Worm (Caenorhabditis elegans) whole organism, late embryonic: ENCODE data around the gene sad-1.

Experiments used
- K09A11.1 ChIP-seq: sonication (generic microtip); optimal IDR thresholded peaks from 2 replicates; lab custom pipeline; 2017; ENCODE audit warnings: antibody characterized with exemption, mild to moderate bottlenecking, missing genetic modification characterization, missing compliant biosample characterization; ENCODE audit not compliant: insufficient read depth
- T23F11.4 ChIP-seq: fragments of 200-800 bp; sonication (Bioruptor generic); optimal IDR thresholded peaks from 2 replicates; lab custom pipeline; 2018; ENCODE audit warnings: mild to moderate bottlenecking, missing genetic modification characterization, missing compliant biosample characterization
- Y22D7AL.16 ChIP-seq: sonication (generic microtip); optimal IDR thresholded peaks from 2 replicates; lab custom pipeline; 2016; ENCODE audit warnings: missing genetic modification characterization, missing compliant biosample characterization
- ahr-1 ChIP-seq: sonication (generic microtip); optimal IDR thresholded peaks from 2 replicates; lab custom pipeline; 2016; ENCODE audit warnings: missing genetic modification characterization, missing compliant biosample characterization
- ceh-14 ChIP-seq: sonication (generic microtip); optimal IDR thresholded peaks from 2 replicates; lab custom pipeline; 2016; ENCODE audit warnings: missing genotype, missing genetic modification characterization, missing compliant biosample characterization
- ceh-18 ChIP-seq: sonication (generic microtip); optimal IDR thresholded peaks from 2 replicates; lab custom pipeline; 2016; ENCODE audit warnings: missing genetic modification characterization, missing compliant biosample characterization
- ceh-19 ChIP-seq: fragments of 200-800 bp; sonication (Bioruptor generic); optimal IDR thresholded peaks from 2 replicates; lab custom pipeline; 2018; ENCODE audit warnings: mild to moderate bottlenecking, missing genetic modification characterization, missing compliant biosample characterization
- ceh-2 ChIP-seq: sonication (generic microtip); optimal IDR thresholded peaks from 2 replicates; lab custom pipeline; 2016; ENCODE audit warnings: missing genotype, missing genetic modification characterization, missing compliant biosample characterization
- ceh-24 ChIP-seq: sonication (generic microtip); optimal IDR thresholded peaks from 2 replicates; lab custom pipeline; 2016; ENCODE audit warnings: mild to moderate bottlenecking, missing genetic modification characterization, missing compliant biosample characterization
- ceh-30 ChIP-seq: fragments of 150-350 bp; optimal IDR thresholded peaks from 2 replicates; lab custom pipeline; 2014; ENCODE audit warnings: missing biosample characterization, missing genetic modification characterization
- ceh-31 ChIP-seq: sonication (generic microtip); optimal IDR thresholded peaks from 2 replicates; lab custom pipeline; 2016; ENCODE audit warnings: missing genetic modification characterization, missing compliant biosample characterization
- ceh-34 ChIP-seq: sonication (generic microtip); optimal IDR thresholded peaks from 2 replicates; lab custom pipeline; 2016; ENCODE audit warnings: mild to moderate bottlenecking, missing genetic modification characterization, missing compliant biosample characterization
- ceh-45 ChIP-seq: fragments of 200-800 bp; sonication (Bioruptor generic); IDR thresholded peaks from 2 replicates; pipeline ENCODE4 v1.3.6; 2022; ENCODE audit warnings: missing genetic modification reagents, missing genetic modification characterization, missing compliant biosample characterization
- ceh-9 ChIP-seq: sonication (generic microtip); optimal IDR thresholded peaks from 2 replicates; lab custom pipeline; 2016; ENCODE audit warnings: mild to moderate bottlenecking, missing genetic modification characterization, inconsistent platforms, missing compliant biosample characterization
- dmd-4 ChIP-seq: sonication (generic microtip); optimal IDR thresholded peaks from 2 replicates; lab custom pipeline; 2016; ENCODE audit warnings: borderline replicate concordance, missing genetic modification characterization, missing compliant biosample characterization
- elt-2 ChIP-seq: sonication (generic microtip); optimal IDR thresholded peaks from 2 replicates; lab custom pipeline; 2016; ENCODE audit warnings: missing genetic modification reagents, missing genetic modification characterization, missing compliant biosample characterization
- eyg-1 ChIP-seq: sonication (generic microtip); optimal IDR thresholded peaks from 2 replicates; lab custom pipeline; 2016; ENCODE audit warnings: missing genotype, missing genetic modification characterization, missing compliant biosample characterization
- fax-1 ChIP-seq: sonication (generic microtip); optimal IDR thresholded peaks from 2 replicates; lab custom pipeline; 2016; ENCODE audit warnings: missing genotype, missing genetic modification characterization, missing compliant biosample characterization
- fkh-10 ChIP-seq: fragments of 150-350 bp; optimal IDR thresholded peaks from 2 replicates; lab custom pipeline; 2014; ENCODE audit warnings: missing biosample characterization, missing genetic modification reagents, missing genetic modification characterization
- fkh-6 ChIP-seq: sonication (generic microtip); optimal IDR thresholded peaks from 2 replicates; lab custom pipeline; 2016; ENCODE audit warnings: missing genetic modification characterization, missing compliant biosample characterization
- hlh-13 ChIP-seq: fragments of 200-800 bp; sonication (Bioruptor generic); optimal IDR thresholded peaks from 2 replicates; lab custom pipeline; 2018; ENCODE audit warnings: mild to moderate bottlenecking, missing genetic modification characterization, missing compliant biosample characterization
- hlh-8 ChIP-seq: sonication (generic microtip); optimal IDR thresholded peaks from 2 replicates; lab custom pipeline; 2016; ENCODE audit warnings: missing genotype, missing genetic modification characterization, missing compliant biosample characterization
- mec-3 ChIP-seq: sonication (generic microtip); optimal IDR thresholded peaks from 2 replicates; lab custom pipeline; 2016; ENCODE audit warnings: borderline replicate concordance, missing genetic modification characterization, missing compliant biosample characterization
- nfya-1 ChIP-seq: sonication (generic microtip); optimal IDR thresholded peaks from 2 replicates; lab custom pipeline; 2017; ENCODE audit warnings: missing genetic modification characterization, mild to moderate bottlenecking, missing compliant biosample characterization, antibody characterized with exemption, moderate library complexity
- nhr-11 ChIP-seq: fragments of 150-350 bp; optimal IDR thresholded peaks from 2 replicates; lab custom pipeline; 2014; ENCODE audit warnings: missing biosample characterization, missing genetic modification characterization
- nhr-232 ChIP-seq: sonication (generic microtip); optimal IDR thresholded peaks from 2 replicates; lab custom pipeline; 2016; ENCODE audit warnings: missing genetic modification characterization, missing compliant biosample characterization
- npax-4 ChIP-seq: sonication (generic microtip); optimal IDR thresholded peaks from 2 replicates; lab custom pipeline; 2016; ENCODE audit warnings: missing genetic modification characterization, missing compliant biosample characterization
- pax-1 ChIP-seq: fragments of 150-350 bp; optimal IDR thresholded peaks from 2 replicates; lab custom pipeline; 2014; ENCODE audit warnings: missing biosample characterization, missing genetic modification characterization
- pha-2 ChIP-seq: sonication (generic microtip); optimal IDR thresholded peaks from 2 replicates; lab custom pipeline; 2017; ENCODE audit warnings: mild to moderate bottlenecking, missing genetic modification characterization, missing compliant biosample characterization
- pqm-1 ChIP-seq: sonication (generic microtip); optimal IDR thresholded peaks from 2 replicates; lab custom pipeline; 2016; ENCODE audit warnings: missing genetic modification characterization, missing compliant biosample characterization
- pros-1 ChIP-seq: fragments of 150-350 bp; optimal IDR thresholded peaks from 2 replicates; lab custom pipeline; 2014; ENCODE audit warnings: missing biosample characterization, missing genetic modification reagents, missing genetic modification characterization
- ref-2 ChIP-seq: sonication (generic microtip); optimal IDR thresholded peaks from 2 replicates; lab custom pipeline; 2016; ENCODE audit warnings: missing genetic modification characterization, missing compliant biosample characterization
- sdc-2 ChIP-seq: sonication (generic microtip); optimal IDR thresholded peaks from 2 replicates; lab custom pipeline; 2016; ENCODE audit warnings: missing genotype, missing genetic modification characterization, missing compliant biosample characterization
- sox-2 ChIP-seq: fragments of 200-800 bp; sonication (Bioruptor generic); IDR thresholded peaks from 2 replicates; pipeline ENCODE4 v1.3.6; 2022; ENCODE audit warnings: missing genetic modification reagents, missing genetic modification characterization, missing compliant biosample characterization
- tbx-2 ChIP-seq: sonication (generic microtip); optimal IDR thresholded peaks from 2 replicates; lab custom pipeline; 2016; ENCODE audit warnings: missing genetic modification characterization, missing compliant biosample characterization
- ttx-3 ChIP-seq: sonication (generic microtip); optimal IDR thresholded peaks from 2 replicates; lab custom pipeline; 2016; ENCODE audit warnings: missing genetic modification reagents, missing genetic modification characterization, missing compliant biosample characterization
- unc-3 ChIP-seq, 2 experiments: fragments of 200-800 bp in 1 of 2; sonication (Bioruptor generic) in 1 of 2; sonication (generic microtip) in 1 of 2; conservative IDR thresholded peaks in 1 of 2; optimal IDR thresholded peaks in 1 of 2; 2 replicates each; pipeline versions ENCODE4 v1.3.6 to Lab custom; 2016 to 2022; ENCODE audit warnings: missing compliant biosample characterization in 2 of 2, missing genetic modification characterization in 2 of 2, missing genetic modification reagents in 1 of 2
- unc-42 ChIP-seq: sonication (generic microtip); optimal IDR thresholded peaks from 2 replicates; lab custom pipeline; 2016; ENCODE audit warnings: missing genotype, missing genetic modification characterization, missing compliant biosample characterization
- ztf-16 ChIP-seq: sonication (generic microtip); optimal IDR thresholded peaks from 2 replicates; lab custom pipeline; 2017; ENCODE audit warnings: missing genetic modification characterization, missing compliant biosample characterization

The sad-1 gene

ce11 chrX:13505201-13505600 lies 4.7 kb upstream of the sad-1 start:
- peak; percentile 5 for TF ChIP-seq unc-42 (tag; lab: Kevin White, UChicago)
- TF ChIP-seq ref-2 (tag; lab: Kevin White, UChicago) = no peak

ce11 chrX:13503839-13504238 lies 3.4 kb upstream of the sad-1 start:
- TF ChIP-seq dmd-4 = peak; percentile 25
- TF ChIP-seq ceh-2 (tag; lab: Kevin White, UChicago) = no peak
- TF ChIP-seq ceh-19 (GFP tag; lab: Kevin White, UChicago) = peak; percentile 2
- no peak for TF ChIP-seq ceh-9
- TF ChIP-seq ceh-31 (tag; lab: Kevin White, UChicago) = peak; percentile 43
- TF ChIP-seq sdc-2 (tag; lab: Kevin White, UChicago) = peak; percentile 51
- peak; percentile 19 for TF ChIP-seq nfya-1 (tag; lab: Kevin White, UChicago)
- TF ChIP-seq ceh-14 (tag; lab: Kevin White, UChicago) = peak; percentile 1
- peak; percentile 34 for TF ChIP-seq unc-42 (tag; lab: Kevin White, UChicago)
- no peak for TF ChIP-seq fkh-6

- TF ChIP-seq pha-2 (no peak), ceh-31 (tag; lab: Kevin White, UChicago) (peak; percentile 79), elt-2 (no peak), tbx-2 (no peak), ceh-45 (GFP tag; lab: Robert Waterston, UW) (no peak), unc-3 (GFP tag; conservative IDR thresholded peaks at IDR 0.05; lab: Robert Waterston, UW) (no peak), unc-3 (tag; optimal IDR thresholded peaks at IDR 0.05; lab: Kevin White, UChicago) (no peak), nfya-1 (tag; lab: Kevin White, UChicago) (peak; percentile 27), Y22D7AL.16 (tag; lab: Kevin White, UChicago) (no peak), ttx-3 (tag; lab: Kevin White, UChicago) (no peak), hlh-8 (no peak), fax-1 (tag; lab: Kevin White, UChicago) (no peak), nhr-11 (tag; lab: Kevin White, UChicago) (no peak), mec-3 (no peak), eyg-1 (tag; lab: Kevin White, UChicago) (no peak), unc-42 (tag; lab: Kevin White, UChicago) (peak; percentile 65), ceh-34 (tag; lab: Kevin White, UChicago) (no peak), T23F11.4 (GFP tag; lab: Kevin White, UChicago) (no peak), fkh-10 (no peak), pax-1 (no peak), sdc-2 (tag; lab: Kevin White, UChicago) (peak; percentile 26), pqm-1 (no peak), K09A11.1 (tag; lab: Kevin White, UChicago) (no peak), pros-1 (no peak), ceh-24 (no peak), hlh-13 (no peak)
Measured at ce11 chrX:13502282-13502681, 1.8 kb upstream of the sad-1 start.

- TF ChIP-seq ceh-34 (tag; lab: Kevin White, UChicago) = no peak
- TF ChIP-seq nhr-11 (tag; lab: Kevin White, UChicago) = no peak
- TF ChIP-seq sox-2 (GFP tag; lab: Robert Waterston, UW) = no peak
- no peak for TF ChIP-seq fkh-6
- TF ChIP-seq elt-2 = no peak
- no peak for TF ChIP-seq ztf-16 (tag; lab: Kevin White, UChicago)
- TF ChIP-seq ceh-30 (tag; lab: Kevin White, UChicago) = no peak
- TF ChIP-seq nhr-232 (tag; lab: Kevin White, UChicago) = no peak
- no peak for TF ChIP-seq ceh-18 (tag; lab: Kevin White, UChicago)
- TF ChIP-seq ceh-31 (tag; lab: Kevin White, UChicago) = no peak
- no peak for TF ChIP-seq npax-4 (tag; lab: Kevin White, UChicago)
- TF ChIP-seq ceh-2 (tag; lab: Kevin White, UChicago) = no peak
- TF ChIP-seq ahr-1 (tag; lab: Kevin White, UChicago) = no peak
Measured at ce11 chrX:13499923-13500322, 545 bp downstream of the sad-1 start.
